Worm (Caenorhabditis elegans): ENCODE results near the gene F25E5.9.

- TF ChIP-seq nhr-237 (tag; optimal IDR thresholded peaks at IDR 0.05) (no peak), ceh-8 (GFP tag; optimal IDR thresholded peaks at IDR 0.05) (no peak), aly-2 (tag; optimal IDR thresholded peaks at IDR 0.05) (no peak), unc-86 (tag; optimal IDR thresholded peaks at IDR 0.05) (no peak), fos-1 (tag; optimal IDR thresholded peaks at IDR 0.05) (no peak), ces-1 (GFP tag; optimal IDR thresholded peaks at IDR 0.05) (no peak), nhr-90 (tag; optimal IDR thresholded peaks at IDR 0.05; ENCODE audit: poor library complexity) (no peak), aha-1 (tag; optimal IDR thresholded peaks at IDR 0.05) (no peak)
Measured at ce11 chrV:7436509-7436908, 1.2 kb downstream of the F25E5.9 start.
